Worm (Caenorhabditis elegans): ENCODE data around the gene apm-3.
A peak's percentile ranks its signal among the peaks of the same experiment; 100 is the strongest.

The apm-3 gene

DNA sequence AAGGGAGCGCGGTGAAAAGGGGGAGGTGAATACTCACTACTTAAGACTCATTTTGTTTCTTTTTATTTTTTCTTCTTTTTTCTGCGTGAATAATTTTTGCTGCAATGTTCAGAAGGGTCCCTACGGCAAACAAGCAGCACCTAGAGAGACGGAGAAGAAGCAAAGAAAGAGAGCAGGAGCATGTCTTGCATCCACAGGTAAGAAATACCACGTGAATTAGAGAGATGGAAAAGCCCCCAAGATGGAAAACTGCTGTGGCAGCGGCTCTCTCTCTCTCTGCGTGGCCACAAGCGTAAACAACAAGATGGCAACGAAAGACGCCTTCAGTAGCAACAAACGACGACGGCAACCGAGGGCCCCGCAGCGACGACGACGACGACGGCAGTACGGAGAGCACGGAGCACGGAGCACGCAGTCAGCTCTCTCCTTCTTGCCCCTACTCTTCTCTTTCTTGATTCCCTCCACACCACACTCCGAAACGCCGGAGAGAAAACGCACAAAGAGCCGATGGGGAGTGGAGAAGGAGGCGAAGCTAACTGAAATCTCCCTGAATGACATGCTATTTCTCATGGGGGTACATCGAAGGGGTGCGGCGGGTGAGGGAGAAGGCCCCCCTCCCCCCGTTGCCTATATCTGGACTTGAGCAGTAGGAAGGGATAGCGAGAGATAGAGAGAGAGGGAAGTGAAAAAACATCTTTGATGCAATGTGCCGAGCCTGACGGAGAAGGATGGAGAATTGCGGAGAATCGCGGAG lies 38.1 kb downstream of the apm-3 start:
- 0 out of 2 replicates have a peak, but pooled peaks have one; percentile 54 for TF ChIP-seq ctbp-1 (GFP tag; IDR thresholded peaks at IDR 0.05)
- no peak for TF ChIP-seq lin-15B (tag; optimal IDR thresholded peaks at IDR 0.05)
- TF ChIP-seq lsy-2 (tag; optimal IDR thresholded peaks at IDR 0.05), result peak in 1 of 2 experiments; percentile 62
- peak; percentile 12 for TF ChIP-seq mes-2 (tag; optimal IDR thresholded peaks at IDR 0.05; ENCODE audit: poor library complexity, severe bottlenecking)
- peak; percentile 88 for TF ChIP-seq rbr-2 (tag; optimal IDR thresholded peaks at IDR 0.05)
- TF ChIP-seq saeg-2 (GFP tag; IDR thresholded peaks at IDR 0.05), result no peak
- TF ChIP-seq gei-8 (GFP tag; optimal IDR thresholded peaks at IDR 0.05), result no peak
- peak; percentile 83 for TF ChIP-seq aha-1 (tag)
- no peak for TF ChIP-seq ZK337.2 (GFP tag; IDR thresholded peaks at IDR 0.05)
- TF ChIP-seq ZK546.5 (tag; optimal IDR thresholded peaks at IDR 0.05), result no peak
- TF ChIP-seq ceh-32 (tag; optimal IDR thresholded peaks at IDR 0.05; ENCODE audit: poor library complexity), result peak; percentile 30
- no peak for TF ChIP-seq skn-1 (tag; optimal IDR thresholded peaks at IDR 0.05)
- peak in 1 of 2 experiments; percentile 27 for TF ChIP-seq mdl-1 (tag; optimal IDR thresholded peaks at IDR 0.05)
- TF ChIP-seq set-16 (GFP tag; IDR thresholded peaks at IDR 0.05), result peak; percentile 93
- no peak for TF ChIP-seq nhr-42 (GFP tag; IDR thresholded peaks at IDR 0.05)
- TF ChIP-seq spr-1 (tag; optimal IDR thresholded peaks at IDR 0.05), result peak; percentile 6
- TF ChIP-seq sdz-12 (GFP tag; optimal IDR thresholded peaks at IDR 0.05), result no peak
- TF ChIP-seq madf-9 (GFP tag; conservative IDR thresholded peaks at IDR 0.05), result no peak
- TF ChIP-seq daf-16 (GFP tag; optimal IDR thresholded peaks at IDR 0.05), result peak in 1 of 2 experiments; percentile 14
- TF ChIP-seq daf-16 (tag; optimal IDR thresholded peaks at IDR 0.05), result no peak
- TF ChIP-seq Y75B8A.6 (GFP tag; IDR thresholded peaks at IDR 0.05), result no peak
- TF ChIP-seq hif-1 (tag; optimal IDR thresholded peaks at IDR 0.05), result peak in 1 of 2 experiments; percentile 34
- peak; percentile 18; the same call in 1 of the 2 replicates for TF ChIP-seq ceh-20 (GFP tag; IDR thresholded peaks at IDR 0.05)
- peak; percentile 47 for TF ChIP-seq nhr-11 (tag; optimal IDR thresholded peaks at IDR 0.05)
- TF ChIP-seq unc-62 (GFP tag; optimal IDR thresholded peaks at IDR 0.05 in 1 of 2), result peak in 1 of 2 experiments; percentile 99
- no peak for TF ChIP-seq unc-62 (tag; optimal IDR thresholded peaks at IDR 0.05)
- peak; percentile 37 for TF ChIP-seq nhr-48 (tag; optimal IDR thresholded peaks at IDR 0.05)
- peak; percentile 38 for TF ChIP-seq hlh-30 (tag; optimal IDR thresholded peaks at IDR 0.05; ENCODE audit: insufficient read depth)
- no peak for TF ChIP-seq zag-1 (tag; optimal IDR thresholded peaks at IDR 0.05)
- TF ChIP-seq hmg-1.1 (GFP tag; IDR thresholded peaks at IDR 0.05), result peak; percentile 85
- TF ChIP-seq F37D6.2 (tag; optimal IDR thresholded peaks at IDR 0.05), result peak; percentile 82
- no peak for TF ChIP-seq zip-2 (tag; optimal IDR thresholded peaks at IDR 0.05)
- no peak for TF ChIP-seq tra-1 (GFP tag; IDR thresholded peaks at IDR 0.05)
- TF ChIP-seq mep-1 (tag; optimal IDR thresholded peaks at IDR 0.05), result peak; percentile 63
- no peak for TF ChIP-seq nhr-76 (tag; optimal IDR thresholded peaks at IDR 0.05)
- TF ChIP-seq nhr-77 (tag; optimal IDR thresholded peaks at IDR 0.05), result no peak
- no peak for TF ChIP-seq dmd-9 (GFP tag; IDR thresholded peaks at IDR 0.05)
- TF ChIP-seq T26A8.4 (GFP tag; IDR thresholded peaks at IDR 0.05), result no peak
- no peak for TF ChIP-seq nhr-10 (tag; optimal IDR thresholded peaks at IDR 0.05)
- 0 out of 2 replicates have a peak, but pooled peaks have one; percentile 12 for TF ChIP-seq daf-19 (GFP tag; conservative IDR thresholded peaks at IDR 0.05)
- no peak for TF ChIP-seq ces-1 (GFP tag; optimal IDR thresholded peaks at IDR 0.05)
- TF ChIP-seq jun-1 (tag; optimal IDR thresholded peaks at IDR 0.05), result no peak
- no peak for TF ChIP-seq Y105C5A.15 (GFP tag; IDR thresholded peaks at IDR 0.05)
- TF ChIP-seq ceh-82 (tag; optimal IDR thresholded peaks at IDR 0.05), result no peak
- TF ChIP-seq fkh-10 (GFP tag; optimal IDR thresholded peaks at IDR 0.05), result peak; percentile 49
- TF ChIP-seq ceh-28 (tag; optimal IDR thresholded peaks at IDR 0.05), result no peak
- no peak for TF ChIP-seq mxl-3 (GFP tag; optimal IDR thresholded peaks at IDR 0.05)

Data from whole organism, L4 larva.